Fruit fly (Drosophila melanogaster): Measurements from ENCODE around the gene chico.

dm6 chr2L:10292066-10292560 lies 45.2 kb upstream of the chico start, which contains the start of gene Ufd4:
- no peak for TF ChIP-seq psq (optimal IDR thresholded peaks at IDR 0.05)
- TF ChIP-seq insv (optimal IDR thresholded peaks at IDR 0.05) = no peak
- TF ChIP-seq ttk (optimal IDR thresholded peaks at IDR 0.05) = no peak
- no peak for TF ChIP-seq h (optimal IDR thresholded peaks at IDR 0.05)
- TF ChIP-seq Myc (optimal IDR thresholded peaks at IDR 0.05) = no peak

Measured in Kc167 (cell line).